Worm (Caenorhabditis elegans): ENCODE results near the gene C31E10.11.

C31E10.11 gene

DNA sequence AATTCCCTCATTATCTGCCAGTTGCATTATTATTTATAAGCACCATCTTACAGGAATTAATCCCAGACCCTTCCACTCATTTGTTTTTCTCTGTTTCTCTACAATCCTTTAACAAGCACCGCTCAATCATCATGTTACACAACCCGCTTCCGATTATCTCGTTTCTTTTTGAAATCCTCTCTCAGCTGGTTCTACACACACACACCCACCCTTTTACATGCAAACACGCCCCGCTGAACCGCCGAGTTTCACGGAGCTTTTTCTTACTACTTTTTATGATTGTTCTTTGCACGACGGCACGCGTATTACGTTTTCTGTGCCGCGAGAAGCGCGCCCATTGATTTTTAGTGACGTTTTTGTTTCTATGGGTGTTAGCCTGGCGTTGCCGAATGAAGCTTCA lies 16.8 kb downstream of the C31E10.11 start:
- no peak for TF ChIP-seq vab-15 (tag; optimal IDR thresholded peaks at IDR 0.05)
- no peak for TF ChIP-seq nhr-85 (tag)
- no peak for TF ChIP-seq nhr-77 (tag; optimal IDR thresholded peaks at IDR 0.05)
- no peak for TF ChIP-seq hpl-2 (GFP tag; optimal IDR thresholded peaks at IDR 0.05)
- peak; percentile 96 for TF ChIP-seq dsc-1 (tag; optimal IDR thresholded peaks at IDR 0.05)
- TF ChIP-seq dpl-1 (GFP tag; optimal IDR thresholded peaks at IDR 0.05): peak in 1 of 3 experiments; percentile 4
- TF ChIP-seq irx-1 (tag; optimal IDR thresholded peaks at IDR 0.05): no peak
- TF ChIP-seq blmp-1 (tag; optimal IDR thresholded peaks at IDR 0.05): no peak
- TF ChIP-seq hlh-4 (tag; optimal IDR thresholded peaks at IDR 0.05): no peak
- no peak for TF ChIP-seq nhr-11 (tag; optimal IDR thresholded peaks at IDR 0.05)
- peak; percentile 86 for TF ChIP-seq fkh-8 (tag; optimal IDR thresholded peaks at IDR 0.05)
- no peak for TF ChIP-seq pqm-1 (tag; optimal IDR thresholded peaks at IDR 0.05)
- TF ChIP-seq unc-62 (GFP tag; optimal IDR thresholded peaks at IDR 0.05): no peak
- TF ChIP-seq mef-2 (tag; optimal IDR thresholded peaks at IDR 0.05): no peak
- TF ChIP-seq zip-4 (GFP tag; optimal IDR thresholded peaks at IDR 0.05): no peak
- TF ChIP-seq nhr-28 (tag; optimal IDR thresholded peaks at IDR 0.05): no peak
- TF ChIP-seq fkh-10 (GFP tag; optimal IDR thresholded peaks at IDR 0.05): peak; percentile 27
- peak; percentile 28 for TF ChIP-seq xbp-1 (tag; optimal IDR thresholded peaks at IDR 0.05)
- no peak for TF ChIP-seq tlp-1 (tag; optimal IDR thresholded peaks at IDR 0.05)
- TF ChIP-seq C04F5.9 (tag; optimal IDR thresholded peaks at IDR 0.05): no peak
- TF ChIP-seq aha-1 (tag; optimal IDR thresholded peaks at IDR 0.05): no peak
- TF ChIP-seq lin-13 (GFP tag; optimal IDR thresholded peaks at IDR 0.05): peak; percentile 45
- TF ChIP-seq lin-15B (tag; optimal IDR thresholded peaks at IDR 0.05): no peak
- TF ChIP-seq nhr-84 (tag; optimal IDR thresholded peaks at IDR 0.05): no peak
- peak; percentile 16 for TF ChIP-seq unc-86 (tag; optimal IDR thresholded peaks at IDR 0.05)
- TF ChIP-seq efl-3 (GFP tag; optimal IDR thresholded peaks at IDR 0.05): no peak
- no peak for TF ChIP-seq sptf-1 (tag; optimal IDR thresholded peaks at IDR 0.05)
- no peak for TF ChIP-seq elt-2 (tag; optimal IDR thresholded peaks at IDR 0.05)
- peak; percentile 38 to 55 for TF ChIP-seq lsy-2 (tag; optimal IDR thresholded peaks at IDR 0.05)
- no peak for TF ChIP-seq nhr-76 (tag; optimal IDR thresholded peaks at IDR 0.05)
- TF ChIP-seq mdl-1 (tag; optimal IDR thresholded peaks at IDR 0.05): peak in 1 of 2 experiments; percentile 8
- no peak for TF ChIP-seq ceh-63 (GFP tag; optimal IDR thresholded peaks at IDR 0.05)
- no peak for TF ChIP-seq elt-3 (tag; optimal IDR thresholded peaks at IDR 0.05)
- TF ChIP-seq hlh-17 (GFP tag; optimal IDR thresholded peaks at IDR 0.05; ENCODE audit: borderline replicate concordance): no peak
- peak; percentile 83 for TF ChIP-seq nhr-19 (GFP tag; conservative IDR thresholded peaks at IDR 0.05)
- TF ChIP-seq ceh-90 (tag; optimal IDR thresholded peaks at IDR 0.05): no peak
- no peak for TF ChIP-seq ceh-88 (GFP tag; IDR thresholded peaks at IDR 0.05)
- TF ChIP-seq ztf-11 (tag; optimal IDR thresholded peaks at IDR 0.05): no peak
- TF ChIP-seq ceh-82 (tag; optimal IDR thresholded peaks at IDR 0.05): peak in 1 of 3 experiments; percentile 61
- TF ChIP-seq jun-1 (tag; optimal IDR thresholded peaks at IDR 0.05): no peak
- no peak for TF ChIP-seq pag-3 (tag; optimal IDR thresholded peaks at IDR 0.05; ENCODE audit: borderline replicate concordance, insufficient read depth)
- TF ChIP-seq nhr-20 (tag; optimal IDR thresholded peaks at IDR 0.05): peak; percentile 63
- TF ChIP-seq mep-1 (tag; optimal IDR thresholded peaks at IDR 0.05): peak; percentile 61
- peak; percentile 5 for TF ChIP-seq C16A3.4 (tag; optimal IDR thresholded peaks at IDR 0.05)
- no peak for TF ChIP-seq ztf-4 (tag; optimal IDR thresholded peaks at IDR 0.05)
- TF ChIP-seq sup-37 (GFP tag; optimal IDR thresholded peaks at IDR 0.05): no peak
- peak; percentile 58 for TF ChIP-seq swsn-7 (tag; optimal IDR thresholded peaks at IDR 0.05)
- peak; percentile 59 for TF ChIP-seq tbx-2 (tag; optimal IDR thresholded peaks at IDR 0.05)
- TF ChIP-seq fos-1 (tag; optimal IDR thresholded peaks at IDR 0.05): no peak
- no peak for TF ChIP-seq C34B4.2 (tag; optimal IDR thresholded peaks at IDR 0.05)
- TF ChIP-seq F16B12.6 (tag; optimal IDR thresholded peaks at IDR 0.05): no peak
- TF ChIP-seq lin-39 (tag; optimal IDR thresholded peaks at IDR 0.05): peak; percentile 11
- TF ChIP-seq unc-30 (tag; optimal IDR thresholded peaks at IDR 0.05): no peak
- no peak for TF ChIP-seq Y116A8C.19 (tag; optimal IDR thresholded peaks at IDR 0.05; ENCODE audit: borderline replicate concordance)

All from whole organism, L1 larva.